Worm (Caenorhabditis elegans) whole organism, early embryonic: Measurements from ENCODE around the gene msp-49.

Experiments
- ama-1 ChIP-seq: fragments of 150-350 bp; optimal IDR thresholded peaks from 2 replicates; lab custom pipeline; 2014
- ceh-13 ChIP-seq: fragments of 200-800 bp; sonication (Bioruptor generic); optimal IDR thresholded peaks from 2 replicates; lab custom pipeline; 2018; ENCODE audit warnings: mild to moderate bottlenecking, missing genetic modification characterization, missing compliant biosample characterization
- ets-7 ChIP-seq: sonication (generic microtip); optimal IDR thresholded peaks from 2 replicates; lab custom pipeline; 2016; ENCODE audit warnings: missing genotype, missing genetic modification characterization, missing compliant biosample characterization
- flt-1 ChIP-seq: fragments of 200-800 bp; sonication (Bioruptor generic); IDR thresholded peaks from 2 replicates; pipeline ENCODE4 v1.3.6; 2022; ENCODE audit warnings: missing genetic modification characterization, missing compliant biosample characterization
- hnd-1 ChIP-seq: sonication (generic microtip); optimal IDR thresholded peaks from 2 replicates; lab custom pipeline; 2016; ENCODE audit warnings: missing genetic modification characterization, missing compliant biosample characterization
- pes-1 ChIP-seq: fragments of 200-800 bp; sonication (Bioruptor generic); IDR thresholded peaks from 2 replicates; pipeline ENCODE4 v1.3.6; 2022; ENCODE audit warnings: missing genetic modification reagents, missing genetic modification characterization, missing compliant biosample characterization
- scrt-1 ChIP-seq: fragments of 200-800 bp; sonication (Bioruptor generic); IDR thresholded peaks from 2 replicates; pipeline ENCODE4 v1.3.6; 2022; ENCODE audit warnings: missing genetic modification characterization, missing compliant biosample characterization
- tra-4 ChIP-seq: sonication (generic microtip); optimal IDR thresholded peaks from 2 replicates; lab custom pipeline; 2017; ENCODE audit warnings: missing genetic modification characterization, missing compliant biosample characterization

ce11 chrII:5187469-5187868 lies 6.7 kb upstream of the msp-49 start, which contains the start of gene crh-2:
- no peak for TF ChIP-seq pes-1 (GFP tag; lab: Robert Waterston, UW)
- no peak for TF ChIP-seq flt-1
- TF ChIP-seq ceh-13 (GFP tag; lab: Kevin White, UChicago), result no peak
- TF ChIP-seq ama-1 (lab: Kevin White, UChicago), result no peak
- no peak for TF ChIP-seq hnd-1 (tag; lab: Kevin White, UChicago)
- TF ChIP-seq scrt-1 (GFP tag; lab: Robert Waterston, UW), result no peak
- no peak for TF ChIP-seq ets-7 (tag; lab: Kevin White, UChicago)
- no peak for TF ChIP-seq tra-4
